Worm (Caenorhabditis elegans): ENCODE data around the gene C15H7.4.

ce11 chrIII:9667591-9668265 lies 12.0 kb upstream of the C15H7.4 start, which contains the start of gene C07A9.9:
- no peak for TF ChIP-seq nhr-12 (tag; optimal IDR thresholded peaks at IDR 0.05)
- no peak for TF ChIP-seq skn-1 (tag; optimal IDR thresholded peaks at IDR 0.05)
- no peak for TF ChIP-seq unc-62 (GFP tag; optimal IDR thresholded peaks at IDR 0.05)
- peak; percentile 67 for TF ChIP-seq swsn-7 (tag; optimal IDR thresholded peaks at IDR 0.05)
